Worm (Caenorhabditis elegans): ENCODE results near the gene C14B9.2.

DNA sequence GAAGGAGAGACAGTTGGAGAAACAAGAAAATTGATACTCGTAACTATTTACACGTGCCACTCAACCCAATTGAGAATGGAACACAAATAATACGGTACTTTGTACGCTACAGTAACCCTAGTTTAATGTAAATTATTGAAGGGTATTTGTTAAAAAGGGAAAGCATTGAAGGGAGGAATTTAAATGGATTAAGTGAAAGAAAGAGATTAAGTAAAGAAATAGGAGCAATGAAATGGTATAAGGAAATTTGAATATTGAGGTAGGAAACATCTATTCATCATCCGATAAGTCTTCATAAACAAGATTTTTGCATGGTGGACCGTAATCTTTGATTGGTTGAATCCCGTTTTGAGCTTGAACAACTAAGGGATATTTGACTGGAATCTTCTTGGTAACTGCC, 22.1 kb upstream of the C14B9.2 start:
- TF ChIP-seq tbx-2 (tag; optimal IDR thresholded peaks at IDR 0.05) (no peak), nhr-77 (tag; optimal IDR thresholded peaks at IDR 0.05) (no peak), mep-1 (tag; optimal IDR thresholded peaks at IDR 0.05) (no peak), snpc-4 (tag; optimal IDR thresholded peaks at IDR 0.05) (no peak), jun-1 (tag; optimal IDR thresholded peaks at IDR 0.05) (no peak), aly-2 (tag; optimal IDR thresholded peaks at IDR 0.05) (no peak)

Data from whole organism, L1 larva.